Fruit fly (Drosophila melanogaster) whole organism, embryonic: ENCODE measurements around the gene CG18281.

Experiments used
- Aef1 ChIP-seq: fragments of 200-800 bp; sonication (Bioruptor generic); IDR thresholded peaks from 3 replicates; pipeline ENCODE4 v1.3.6; 2022; ENCODE audit warnings: missing biosample characterization, missing genetic modification characterization
- CG11085 ChIP-seq: fragments of 200-800 bp; sonication (Bioruptor generic); IDR thresholded peaks from 2 replicates; pipeline ENCODE4 v1.3.6; 2022; ENCODE audit warnings: missing biosample characterization, missing genetic modification characterization
- CG12942 ChIP-seq: fragments of 200-800 bp; sonication (Bioruptor generic); optimal IDR thresholded peaks from 3 replicates; lab custom pipeline; 2016; ENCODE audit warnings: missing biosample characterization, missing genetic modification characterization
- CG15514 ChIP-seq: fragments of 200-800 bp; sonication (Bioruptor generic); optimal IDR thresholded peaks from 3 replicates; lab custom pipeline; 2017; ENCODE audit warnings: missing biosample characterization, missing genetic modification characterization, mild to moderate bottlenecking, moderate library complexity, missing genetic modification reagents
- CG17186 ChIP-seq: fragments of 200-800 bp; sonication (Bioruptor generic); optimal IDR thresholded peaks from 3 replicates; lab custom pipeline; 2017; ENCODE audit warnings: missing biosample characterization, missing genetic modification reagents, missing genetic modification characterization
- CG3163 ChIP-seq: fragments of 200-800 bp; sonication (Bioruptor generic); optimal IDR thresholded peaks from 3 replicates; lab custom pipeline; 2016; ENCODE audit warnings: missing biosample characterization, missing genetic modification characterization
- CG3407 ChIP-seq: fragments of 200-800 bp; sonication (Bioruptor generic); optimal IDR thresholded peaks from 2 replicates; lab custom pipeline; 2018; ENCODE audit warnings: missing biosample characterization, mild to moderate bottlenecking, missing genetic modification characterization
- CG3995 ChIP-seq: fragments of 200-800 bp; sonication (Bioruptor generic); optimal IDR thresholded peaks from 3 replicates; lab custom pipeline; 2016; ENCODE audit warnings: missing biosample characterization, missing genetic modification characterization
- CG6683 ChIP-seq: fragments of 200-800 bp; sonication (Bioruptor generic); optimal IDR thresholded peaks from 2 replicates; lab custom pipeline; 2017; ENCODE audit warnings: missing biosample characterization, mild to moderate bottlenecking, missing genetic modification characterization, missing genetic modification reagents
- CG6813 ChIP-seq: fragments of 200-800 bp; sonication (Bioruptor generic); optimal IDR thresholded peaks from 2 replicates; lab custom pipeline; 2017; ENCODE audit warnings: missing biosample characterization, missing genetic modification characterization, mild to moderate bottlenecking, moderate library complexity, missing genetic modification reagents
- CG7786 ChIP-seq: fragments of 200-800 bp; sonication (Bioruptor generic); optimal IDR thresholded peaks from 2 replicates; lab custom pipeline; 2016; ENCODE audit warnings: missing biosample characterization, missing genetic modification characterization
- CG7963 ChIP-seq: fragments of 200-800 bp; sonication (Bioruptor generic); IDR thresholded peaks from 3 replicates; pipeline ENCODE4 v1.3.6; 2022; ENCODE audit warnings: missing biosample characterization, missing genetic modification characterization; ENCODE audit not compliant: partially characterized antibody
- CG9797 ChIP-seq: fragments of 200-800 bp; sonication (Bioruptor generic); optimal IDR thresholded peaks from 3 replicates; lab custom pipeline; 2018; ENCODE audit warnings: missing biosample characterization, mild to moderate bottlenecking, missing genetic modification characterization
- CG9817 ChIP-seq: fragments of 200-800 bp; sonication (Bioruptor generic); optimal IDR thresholded peaks from 2 replicates; lab custom pipeline; 2018; ENCODE audit warnings: missing biosample characterization, mild to moderate bottlenecking, missing genetic modification characterization, moderate library complexity
- Camta ChIP-seq: fragments of 200-800 bp; sonication (Bioruptor generic); optimal IDR thresholded peaks from 2 replicates; lab custom pipeline; 2016; ENCODE audit warnings: missing biosample characterization, missing genetic modification characterization
- CrebB ChIP-seq: fragments of 200-800 bp; sonication (Bioruptor generic); optimal IDR thresholded peaks from 3 replicates; lab custom pipeline; 2018; ENCODE audit warnings: missing biosample characterization, mild to moderate bottlenecking, missing genetic modification characterization
- D ChIP-seq, 2 experiments: fragments of 200-800 bp in 1 of 2; fragments of >200 bp in 1 of 2; sonication (Bioruptor generic) in 1 of 2; optimal IDR thresholded peaks; 2 replicates in 1 of 2; 3 replicates in 1 of 2; lab custom pipeline; 2017; ENCODE audit warnings: mild to moderate bottlenecking in 1 of 2, missing biosample characterization in 1 of 2, missing genetic modification characterization in 1 of 2, missing genetic modification reagents in 1 of 2
- D19B ChIP-seq: fragments of 200-800 bp; sonication (Bioruptor generic); optimal IDR thresholded peaks from 2 replicates; lab custom pipeline; 2017; ENCODE audit warnings: missing biosample characterization, mild to moderate bottlenecking, missing genetic modification characterization
- Hmr ChIP-seq: fragments of 200-800 bp; sonication (Bioruptor generic); optimal IDR thresholded peaks from 3 replicates; lab custom pipeline; 2017; ENCODE audit warnings: mild to moderate bottlenecking, missing biosample characterization, missing genetic modification reagents, missing genetic modification characterization
- Hr78 ChIP-seq, 2 experiments: fragments of 200-800 bp in 1 of 2; fragments of >200 bp in 1 of 2; sonication (Bioruptor generic) in 1 of 2; optimal IDR thresholded peaks; 2 replicates each; lab custom pipeline; 2017 to 2019; ENCODE audit warnings: missing biosample characterization in 2 of 2, missing genetic modification characterization in 2 of 2, mild to moderate bottlenecking in 1 of 2, moderate library complexity in 1 of 2
- Opbp ChIP-seq: fragments of 200-800 bp; sonication (Bioruptor generic); IDR thresholded peaks from 3 replicates; pipeline ENCODE4 v1.3.6; 2022; ENCODE audit warnings: missing biosample characterization, missing genetic modification characterization; ENCODE audit not compliant: partially characterized antibody
- Six4 ChIP-seq: fragments of 200-800 bp; sonication (Bioruptor generic); optimal IDR thresholded peaks from 2 replicates; lab custom pipeline; 2016; ENCODE audit warnings: missing biosample characterization, missing genetic modification characterization
- abd-A ChIP-seq: fragments of 200-800 bp; sonication (Bioruptor generic); optimal IDR thresholded peaks from 3 replicates; lab custom pipeline; 2019; ENCODE audit warnings: missing biosample characterization, mild to moderate bottlenecking, missing genetic modification characterization, moderate library complexity
- ap ChIP-seq: fragments of 200-800 bp; sonication (Bioruptor generic); IDR thresholded peaks from 2 replicates; pipeline ENCODE4 v1.3.6; 2022; ENCODE audit warnings: missing biosample characterization, missing genetic modification characterization
- ara ChIP-seq: fragments of 200-800 bp; sonication (Bioruptor generic); IDR thresholded peaks from 2 replicates; pipeline ENCODE4 v1.3.6; 2022; ENCODE audit warnings: missing biosample characterization, missing genetic modification characterization
- az2 ChIP-seq: fragments of 200-800 bp; sonication (Bioruptor generic); optimal IDR thresholded peaks from 3 replicates; lab custom pipeline; 2016; ENCODE audit warnings: missing biosample characterization, missing genetic modification characterization
- cas ChIP-seq: fragments of 200-800 bp; sonication (Bioruptor generic); IDR thresholded peaks from 2 replicates; pipeline ENCODE4 v1.3.6; 2022; ENCODE audit warnings: missing biosample characterization, missing genetic modification characterization
- ewg ChIP-seq: fragments of 200-800 bp; sonication (Bioruptor generic); optimal IDR thresholded peaks from 3 replicates; lab custom pipeline; 2017; ENCODE audit warnings: mild to moderate bottlenecking, missing biosample characterization, missing genetic modification reagents, missing genetic modification characterization
- fd3F ChIP-seq: fragments of 200-800 bp; sonication (Bioruptor generic); optimal IDR thresholded peaks from 2 replicates; lab custom pipeline; 2018; ENCODE audit warnings: missing biosample characterization, mild to moderate bottlenecking, missing genetic modification characterization, moderate library complexity
- fd64A ChIP-seq: fragments of 200-800 bp; sonication (Bioruptor generic); optimal IDR thresholded peaks from 3 replicates; lab custom pipeline; 2018; ENCODE audit warnings: missing biosample characterization, mild to moderate bottlenecking, missing genetic modification characterization
- fd96Cb ChIP-seq: fragments of 200-800 bp; sonication (Bioruptor generic); optimal IDR thresholded peaks from 2 replicates; lab custom pipeline; 2018; ENCODE audit warnings: missing biosample characterization, mild to moderate bottlenecking, missing genetic modification characterization, moderate library complexity
- kah ChIP-seq: fragments of 200-800 bp; sonication (Bioruptor generic); optimal IDR thresholded peaks from 2 replicates; lab custom pipeline; 2018; ENCODE audit warnings: missing biosample characterization, mild to moderate bottlenecking, missing genetic modification characterization
- lov ChIP-seq, 2 experiments: fragments of 200-800 bp in 1 of 2; fragments of >200 bp in 1 of 2; sonication (Bioruptor generic) in 1 of 2; IDR thresholded peaks in 1 of 2; optimal IDR thresholded peaks in 1 of 2; 2 replicates in 1 of 2; 3 replicates in 1 of 2; pipeline versions ENCODE4 v1.3.6 to Lab custom; 2017 to 2022; ENCODE audit warnings: missing biosample characterization in 1 of 2, missing genetic modification characterization in 1 of 2
- odd ChIP-seq: fragments of 200-800 bp; sonication (Bioruptor generic); optimal IDR thresholded peaks from 2 replicates; lab custom pipeline; 2017; ENCODE audit warnings: missing biosample characterization, mild to moderate bottlenecking, missing genetic modification characterization
- pb ChIP-seq: fragments of 200-800 bp; sonication (Bioruptor generic); optimal IDR thresholded peaks from 3 replicates; lab custom pipeline; 2016; ENCODE audit warnings: missing biosample characterization, missing genetic modification characterization
- phol ChIP-seq: fragments of 200-800 bp; sonication (Bioruptor generic); optimal IDR thresholded peaks from 3 replicates; lab custom pipeline; 2018; ENCODE audit warnings: missing biosample characterization, mild to moderate bottlenecking, missing genetic modification characterization, moderate library complexity
- prd ChIP-seq, 3 experiments: fragments of >200 bp in 2 of 3; fragments of 200-800 bp in 1 of 3; sonication (Bioruptor generic) in 1 of 3; optimal IDR thresholded peaks in 2 of 3; IDR thresholded peaks in 1 of 3; 2 replicates in 2 of 3; 3 replicates in 1 of 3; pipeline versions ENCODE4 v1.3.6 to Lab custom; 2017 to 2022; ENCODE audit warnings: missing biosample characterization in 1 of 3, missing genetic modification characterization in 1 of 3
- psq ChIP-seq: fragments of 200-800 bp; sonication (Bioruptor generic); optimal IDR thresholded peaks from 2 replicates; lab custom pipeline; 2017; ENCODE audit warnings: missing biosample characterization, missing genetic modification characterization
- row ChIP-seq: fragments of 200-800 bp; sonication (Bioruptor generic); IDR thresholded peaks from 3 replicates; pipeline ENCODE4 v1.3.6; 2022; ENCODE audit warnings: missing biosample characterization, missing genetic modification characterization
- sob ChIP-seq: fragments of 200-800 bp; sonication (Bioruptor generic); IDR thresholded peaks from 2 replicates; pipeline ENCODE4 v1.3.6; 2022; ENCODE audit warnings: missing biosample characterization, missing genetic modification characterization
- stc ChIP-seq: fragments of 200-800 bp; sonication (Bioruptor generic); IDR thresholded peaks from 2 replicates; pipeline ENCODE4 v1.3.6; 2022; ENCODE audit warnings: missing biosample characterization, missing genetic modification characterization
- wdn ChIP-seq: fragments of 200-800 bp; sonication (Bioruptor generic); IDR thresholded peaks from 2 replicates; pipeline ENCODE4 v1.3.6; 2022; ENCODE audit warnings: missing biosample characterization, missing genetic modification characterization
- zen ChIP-seq: fragments of 200-800 bp; sonication (Bioruptor generic); optimal IDR thresholded peaks from 3 replicates; lab custom pipeline; 2018; ENCODE audit warnings: missing biosample characterization, mild to moderate bottlenecking, missing genetic modification characterization, moderate library complexity

The CG18281 gene

dm6 chr3L:20540182-20540974 is 40.7 kb downstream of the CG18281 start, which contains the start of gene Rcd2 (continued):
- no peak for TF ChIP-seq Six4 (GFP tag; lab: Kevin White, UChicago)
- TF ChIP-seq CG9817, result peak; percentile 76
- TF ChIP-seq odd (GFP tag; lab: Kevin White, UChicago), result peak; percentile 88
- TF ChIP-seq CG11085 (GFP tag; lab: Robert Waterston, UW), result peak; percentile 47; the same call in 1 of the 2 replicates
- TF ChIP-seq pb (GFP tag; lab: Kevin White, UChicago), result peak; percentile 5
- no peak for TF ChIP-seq D (optimal IDR thresholded peaks at IDR 0.05; lab: Kevin White, UChicago)
- TF ChIP-seq D (GFP tag; optimal IDR thresholded peaks at IDR 0.05; lab: Kevin White, UChicago), result peak; percentile 15

dm6 chr3L:20540975-20541951 is 41.6 kb downstream of the CG18281 start:
- no peak for TF ChIP-seq psq
- no peak for TF ChIP-seq Camta (GFP tag; lab: Kevin White, UChicago)
- no peak for TF ChIP-seq CG7786
- no peak; the same call in 2 of the 3 replicates for TF ChIP-seq row
- peak; percentile 4 for TF ChIP-seq phol (tag; lab: Kevin White, UChicago)
- TF ChIP-seq kah (GFP tag; lab: Kevin White, UChicago), result no peak
- TF ChIP-seq CG15514 (GFP tag; lab: Kevin White, UChicago), result no peak
- TF ChIP-seq CG6683 (GFP tag; lab: Kevin White, UChicago), result no peak
- TF ChIP-seq abd-A (tag; lab: Kevin White, UChicago), result no peak
- TF ChIP-seq fd3F (GFP tag; lab: Kevin White, UChicago), result no peak
- no peak for TF ChIP-seq ap (GFP tag; lab: Robert Waterston, UW)
- TF ChIP-seq lov (optimal IDR thresholded peaks at IDR 0.05; lab: Kevin White, UChicago), result no peak
- TF ChIP-seq lov (GFP tag; IDR thresholded peaks at IDR 0.05; lab: Robert Waterston, UW), result no peak
- TF ChIP-seq wdn (GFP tag; lab: Robert Waterston, UW), result no peak
- no peak for TF ChIP-seq Aef1 (GFP tag; lab: Robert Waterston, UW)
- no peak for TF ChIP-seq az2 (GFP tag; lab: Kevin White, UChicago)
- no peak for TF ChIP-seq stc (GFP tag; lab: Robert Waterston, UW)
- TF ChIP-seq CG9797 (GFP tag; lab: Kevin White, UChicago), result no peak
- TF ChIP-seq fd64A (GFP tag; lab: Kevin White, UChicago), result no peak
- TF ChIP-seq CG12942 (GFP tag; lab: Kevin White, UChicago), result no peak
- no peak for TF ChIP-seq prd (optimal IDR thresholded peaks at IDR 0.05; lab: Kevin White, UChicago)
- TF ChIP-seq prd (GFP tag; IDR thresholded peaks at IDR 0.05; lab: Robert Waterston, UW), result no peak
- no peak for TF ChIP-seq cas (GFP tag; lab: Robert Waterston, UW)
- no peak for TF ChIP-seq CG6813 (GFP tag; lab: Kevin White, UChicago)
- peak; percentile 28 for TF ChIP-seq CG3163 (GFP tag; lab: Kevin White, UChicago)
- TF ChIP-seq zen (tag; lab: Kevin White, UChicago), result peak; percentile 14
- TF ChIP-seq fd96Cb (tag; lab: Kevin White, UChicago), result no peak
- no peak for TF ChIP-seq CG3407 (GFP tag; lab: Kevin White, UChicago)
- TF ChIP-seq CG7963 (GFP tag; lab: Robert Waterston, UW), result 0 out of 3 replicates have a peak, but pooled peaks have one; percentile 11
- TF ChIP-seq D19B (GFP tag; lab: Kevin White, UChicago), result no peak
- TF ChIP-seq CrebB, result no peak
- peak in 1 of 2 experiments; percentile 92 for TF ChIP-seq Hr78 (GFP tag; optimal IDR thresholded peaks at IDR 0.05; lab: Kevin White, UChicago)
- no peak for TF ChIP-seq Opbp (GFP tag; lab: Robert Waterston, UW)
- no peak for TF ChIP-seq ara (GFP tag; lab: Robert Waterston, UW)
- TF ChIP-seq ewg, result peak; percentile 81
- TF ChIP-seq CG3995 (GFP tag; lab: Kevin White, UChicago), result peak; percentile 96
- peak; percentile 36 for TF ChIP-seq Hmr (GFP tag; lab: Kevin White, UChicago)
- no peak for TF ChIP-seq CG17186 (GFP tag; lab: Kevin White, UChicago)
- no peak for TF ChIP-seq sob (GFP tag; lab: Robert Waterston, UW)
